Fruit fly (Drosophila melanogaster) whole organism, embryonic: ENCODE results near the gene MtnF.
A peak's percentile ranks its signal among the peaks of the same experiment; 100 is the strongest.

Experiments used
- Ada2b ChIP-seq: fragments of 200-800 bp; sonication (Bioruptor generic); IDR thresholded peaks from 2 replicates; pipeline ENCODE4 v1.3.6; 2022; ENCODE audit warnings: missing biosample characterization, missing genetic modification characterization
- Antp ChIP-seq: fragments of 200-800 bp; sonication (Bioruptor generic); optimal IDR thresholded peaks from 3 replicates; lab custom pipeline; 2016; ENCODE audit warnings: missing biosample characterization, missing genetic modification characterization
- B-H2 ChIP-seq: fragments of 200-800 bp; sonication (Bioruptor generic); optimal IDR thresholded peaks from 2 replicates; lab custom pipeline; 2018; ENCODE audit warnings: missing biosample characterization, mild to moderate bottlenecking, missing genetic modification characterization
- Bdp1 ChIP-seq: fragments of 200-800 bp; sonication (Bioruptor generic); optimal IDR thresholded peaks from 3 replicates; lab custom pipeline; 2016; ENCODE audit warnings: missing biosample characterization, missing genetic modification characterization
- Bgb ChIP-seq: fragments of 200-800 bp; sonication (Bioruptor generic); IDR thresholded peaks from 2 replicates; pipeline ENCODE4 v1.3.6; 2022; ENCODE audit warnings: missing biosample characterization, missing genetic modification characterization; ENCODE audit not compliant: partially characterized antibody
- CG10366 ChIP-seq: fragments of 200-800 bp; sonication (Bioruptor generic); IDR thresholded peaks from 2 replicates; pipeline ENCODE4 v1.3.6; 2022; ENCODE audit warnings: missing biosample characterization, missing genetic modification characterization
- CG10431 ChIP-seq: fragments of 200-800 bp; sonication (Bioruptor generic); optimal IDR thresholded peaks from 3 replicates; lab custom pipeline; 2018; ENCODE audit warnings: missing biosample characterization, mild to moderate bottlenecking, missing genetic modification characterization
- CG12659 ChIP-seq: fragments of 200-800 bp; sonication (Bioruptor generic); optimal IDR thresholded peaks from 3 replicates; lab custom pipeline; 2017; ENCODE audit warnings: mild to moderate bottlenecking, missing biosample characterization, missing genetic modification reagents, missing genetic modification characterization
- CG14710 ChIP-seq: fragments of 200-800 bp; sonication (Bioruptor generic); optimal IDR thresholded peaks from 3 replicates; lab custom pipeline; 2019; ENCODE audit warnings: missing biosample characterization, mild to moderate bottlenecking, missing genetic modification characterization, moderate library complexity
- CG14860 ChIP-seq: fragments of 200-800 bp; sonication (Bioruptor generic); IDR thresholded peaks from 3 replicates; pipeline ENCODE4 v1.3.6; 2022; ENCODE audit warnings: missing biosample characterization, missing genetic modification characterization; ENCODE audit not compliant: partially characterized antibody
- CG1529 ChIP-seq: fragments of 200-800 bp; sonication (Bioruptor generic); optimal IDR thresholded peaks from 3 replicates; lab custom pipeline; 2018; ENCODE audit warnings: missing biosample characterization, missing genetic modification characterization
- CG16863 ChIP-seq: fragments of 200-800 bp; sonication (Bioruptor generic); optimal IDR thresholded peaks from 3 replicates; lab custom pipeline; 2016; ENCODE audit warnings: missing biosample characterization, missing genetic modification characterization
- CG18262 ChIP-seq: fragments of 200-800 bp; optimal IDR thresholded peaks from 3 replicates; lab custom pipeline; 2019; ENCODE audit warnings: missing biosample characterization, mild to moderate bottlenecking, missing genetic modification characterization, moderate library complexity
- CG2712 ChIP-seq: fragments of 200-800 bp; optimal IDR thresholded peaks from 3 replicates; lab custom pipeline; 2019; ENCODE audit warnings: missing biosample characterization, mild to moderate bottlenecking, missing genetic modification characterization, moderate library complexity
- CG2889 ChIP-seq: fragments of 200-800 bp; sonication (Bioruptor generic); IDR thresholded peaks from 3 replicates; pipeline ENCODE4 v1.3.6; 2022; ENCODE audit warnings: missing biosample characterization, missing genetic modification characterization
- CG34224 ChIP-seq: fragments of 200-800 bp; sonication (Bioruptor generic); IDR thresholded peaks from 3 replicates; pipeline ENCODE4 v1.3.6; 2022; ENCODE audit warnings: missing biosample characterization, missing genetic modification characterization; ENCODE audit not compliant: partially characterized antibody
- CG4424 ChIP-seq: fragments of 200-800 bp; sonication (Bioruptor generic); optimal IDR thresholded peaks from 3 replicates; lab custom pipeline; 2016; ENCODE audit warnings: missing biosample characterization, missing genetic modification characterization
- CG7786 ChIP-seq: fragments of 200-800 bp; sonication (Bioruptor generic); optimal IDR thresholded peaks from 2 replicates; lab custom pipeline; 2016; ENCODE audit warnings: missing biosample characterization, missing genetic modification characterization
- CG9727 ChIP-seq: fragments of 200-800 bp; sonication (Bioruptor generic); optimal IDR thresholded peaks from 3 replicates; lab custom pipeline; 2017; ENCODE audit warnings: missing biosample characterization, mild to moderate bottlenecking, missing genetic modification characterization
- HHEX ChIP-seq: fragments of 200-800 bp; sonication (Bioruptor generic); optimal IDR thresholded peaks from 3 replicates; lab custom pipeline; 2017; ENCODE audit warnings: missing biosample characterization, mild to moderate bottlenecking, missing genetic modification characterization, missing genetic modification reagents
- HLH4C ChIP-seq: fragments of 200-800 bp; sonication (Bioruptor generic); IDR thresholded peaks from 3 replicates; pipeline ENCODE4 v1.3.6; 2022; ENCODE audit warnings: missing biosample characterization, missing genetic modification characterization; ENCODE audit not compliant: partially characterized antibody
- HLHmδ ChIP-seq: fragments of 200-800 bp; sonication (Bioruptor generic); optimal IDR thresholded peaks from 2 replicates; lab custom pipeline; 2018; ENCODE audit warnings: missing biosample characterization, mild to moderate bottlenecking, missing genetic modification characterization, moderate library complexity
- MBD-R2 ChIP-seq: fragments of 200-800 bp; sonication (Bioruptor generic); IDR thresholded peaks from 2 replicates; pipeline ENCODE4 v1.3.6; 2022; ENCODE audit warnings: missing biosample characterization, missing genetic modification characterization
- MESR4 ChIP-seq: fragments of 200-800 bp; sonication (Bioruptor generic); optimal IDR thresholded peaks from 2 replicates; lab custom pipeline; 2018; ENCODE audit warnings: missing biosample characterization, mild to moderate bottlenecking, missing genetic modification characterization, moderate library complexity
- Nf-YA ChIP-seq: fragments of 200-800 bp; sonication (Bioruptor generic); IDR thresholded peaks from 2 replicates; pipeline ENCODE4 v1.3.6; 2022; ENCODE audit warnings: missing biosample characterization, missing genetic modification characterization
- ab ChIP-seq: fragments of 200-800 bp; sonication (Bioruptor generic); optimal IDR thresholded peaks from 2 replicates; lab custom pipeline; 2016; ENCODE audit warnings: missing biosample characterization, missing genetic modification characterization
- bbx ChIP-seq: fragments of 200-800 bp; sonication (Bioruptor generic); IDR thresholded peaks from 2 replicates; pipeline ENCODE4 v1.3.6; 2022; ENCODE audit warnings: missing biosample characterization, missing genetic modification characterization; ENCODE audit not compliant: partially characterized antibody
- btn ChIP-seq: fragments of 200-800 bp; sonication (Bioruptor generic); optimal IDR thresholded peaks from 2 replicates; lab custom pipeline; 2016; ENCODE audit warnings: missing biosample characterization, missing genetic modification characterization
- cg ChIP-seq: fragments of 200-800 bp; sonication (Bioruptor generic); optimal IDR thresholded peaks from 3 replicates; lab custom pipeline; 2019; ENCODE audit warnings: missing biosample characterization, mild to moderate bottlenecking, missing genetic modification characterization, moderate library complexity
- cwo ChIP-seq: fragments of 200-800 bp; sonication (Bioruptor generic); optimal IDR thresholded peaks from 3 replicates; lab custom pipeline; 2017; ENCODE audit warnings: missing biosample characterization, missing genetic modification characterization, mild to moderate bottlenecking, moderate library complexity, missing genetic modification reagents
- dan ChIP-seq: fragments of 200-800 bp; sonication (Bioruptor generic); IDR thresholded peaks from 2 replicates; pipeline ENCODE4 v1.3.6; 2022; ENCODE audit warnings: missing biosample characterization, missing genetic modification characterization
- emc ChIP-seq: fragments of 200-800 bp; sonication (Bioruptor generic); optimal IDR thresholded peaks from 2 replicates; lab custom pipeline; 2016; ENCODE audit warnings: missing biosample characterization, missing genetic modification characterization
- ftz-f1 ChIP-seq: fragments of 200-800 bp; sonication (Bioruptor generic); optimal IDR thresholded peaks from 2 replicates; lab custom pipeline; 2016; ENCODE audit warnings: missing biosample characterization, missing genetic modification characterization
- lab ChIP-seq: fragments of 200-800 bp; sonication (Bioruptor generic); optimal IDR thresholded peaks from 3 replicates; lab custom pipeline; 2017; ENCODE audit warnings: missing biosample characterization, missing genetic modification characterization, mild to moderate bottlenecking, moderate library complexity, missing genetic modification reagents
- pb ChIP-seq: fragments of 200-800 bp; sonication (Bioruptor generic); optimal IDR thresholded peaks from 3 replicates; lab custom pipeline; 2016; ENCODE audit warnings: missing biosample characterization, missing genetic modification characterization
- row ChIP-seq: fragments of 200-800 bp; sonication (Bioruptor generic); IDR thresholded peaks from 3 replicates; pipeline ENCODE4 v1.3.6; 2022; ENCODE audit warnings: missing biosample characterization, missing genetic modification characterization
- sqz ChIP-seq: fragments of 200-800 bp; sonication (Bioruptor generic); optimal IDR thresholded peaks from 3 replicates; lab custom pipeline; 2018; ENCODE audit warnings: missing biosample characterization, mild to moderate bottlenecking, missing genetic modification characterization
- stwl ChIP-seq: fragments of 200-800 bp; sonication (Bioruptor generic); optimal IDR thresholded peaks from 3 replicates; lab custom pipeline; 2018; ENCODE audit warnings: missing biosample characterization, mild to moderate bottlenecking, missing genetic modification characterization, moderate library complexity
- tin ChIP-seq: fragments of 200-800 bp; sonication (Bioruptor generic); optimal IDR thresholded peaks from 3 replicates; lab custom pipeline; 2016; ENCODE audit warnings: missing biosample characterization, missing genetic modification characterization
- toy ChIP-seq: fragments of 200-800 bp; sonication (Bioruptor generic); IDR thresholded peaks from 2 replicates; pipeline ENCODE4 v1.3.6; 2022; ENCODE audit warnings: missing biosample characterization, missing genetic modification characterization
- trem ChIP-seq: fragments of 200-800 bp; optimal IDR thresholded peaks from 3 replicates; lab custom pipeline; 2019; ENCODE audit warnings: missing biosample characterization, mild to moderate bottlenecking, missing genetic modification characterization, moderate library complexity
- ttk ChIP-seq: fragments of 200-800 bp; sonication (Bioruptor generic); IDR thresholded peaks from 2 replicates; pipeline ENCODE4 v2.1.2; 2022; ENCODE audit warnings: missing biosample characterization, missing genetic modification characterization
- unpg ChIP-seq: fragments of 200-800 bp; sonication (Bioruptor generic); optimal IDR thresholded peaks from 3 replicates; lab custom pipeline; 2018; ENCODE audit warnings: missing biosample characterization, mild to moderate bottlenecking, missing genetic modification characterization, moderate library complexity
- vvl ChIP-seq: fragments of 200-800 bp; sonication (Bioruptor generic); IDR thresholded peaks from 2 replicates; pipeline ENCODE4 v1.3.6; 2022; ENCODE audit warnings: missing biosample characterization, missing genetic modification characterization
- wdn ChIP-seq: fragments of 200-800 bp; sonication (Bioruptor generic); IDR thresholded peaks from 2 replicates; pipeline ENCODE4 v1.3.6; 2022; ENCODE audit warnings: missing biosample characterization, missing genetic modification characterization
- wek ChIP-seq: fragments of 200-800 bp; sonication (Bioruptor generic); optimal IDR thresholded peaks from 3 replicates; lab custom pipeline; 2018; ENCODE audit warnings: missing biosample characterization, mild to moderate bottlenecking, missing genetic modification characterization, moderate library complexity

MtnF gene

DNA sequence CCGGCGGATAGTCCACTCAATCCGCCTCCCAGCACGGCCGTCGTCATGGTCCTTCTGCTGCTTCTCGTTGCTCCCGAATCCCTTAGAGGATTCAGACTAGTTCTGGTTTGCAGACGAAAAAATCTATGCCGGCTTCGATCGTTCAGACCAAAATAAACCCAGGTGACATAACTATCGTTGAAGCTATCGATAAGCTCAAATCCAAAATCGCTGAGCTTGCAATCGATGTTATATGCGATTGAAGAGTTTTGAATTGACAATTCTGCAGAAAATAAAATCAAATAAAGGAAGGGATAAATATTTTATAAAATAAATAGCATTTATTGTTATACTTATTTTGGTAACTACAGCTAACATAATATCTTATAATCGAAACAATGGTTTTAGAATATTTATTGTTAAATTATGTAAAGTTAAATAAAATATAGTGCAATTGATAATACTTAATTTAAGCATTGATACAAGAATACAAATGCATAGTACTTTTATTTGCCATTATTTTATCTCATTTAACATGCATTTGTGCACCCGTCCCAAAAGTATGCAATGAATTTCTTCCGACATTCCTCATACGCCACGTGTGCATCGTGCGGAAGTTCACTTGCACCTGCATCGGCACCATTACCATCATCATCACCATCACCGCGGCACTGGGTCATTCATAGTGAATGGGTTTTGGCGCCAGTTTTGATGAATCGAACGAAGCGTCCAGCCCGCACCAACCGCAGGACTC, 26.9 kb upstream of the MtnF start, which contains the start of gene Ppox (continued):
- no peak for TF ChIP-seq wek (GFP tag; lab: Kevin White, UChicago)
- TF ChIP-seq HLH4C (GFP tag; lab: Robert Waterston, UW), result peak; percentile 92

DNA sequence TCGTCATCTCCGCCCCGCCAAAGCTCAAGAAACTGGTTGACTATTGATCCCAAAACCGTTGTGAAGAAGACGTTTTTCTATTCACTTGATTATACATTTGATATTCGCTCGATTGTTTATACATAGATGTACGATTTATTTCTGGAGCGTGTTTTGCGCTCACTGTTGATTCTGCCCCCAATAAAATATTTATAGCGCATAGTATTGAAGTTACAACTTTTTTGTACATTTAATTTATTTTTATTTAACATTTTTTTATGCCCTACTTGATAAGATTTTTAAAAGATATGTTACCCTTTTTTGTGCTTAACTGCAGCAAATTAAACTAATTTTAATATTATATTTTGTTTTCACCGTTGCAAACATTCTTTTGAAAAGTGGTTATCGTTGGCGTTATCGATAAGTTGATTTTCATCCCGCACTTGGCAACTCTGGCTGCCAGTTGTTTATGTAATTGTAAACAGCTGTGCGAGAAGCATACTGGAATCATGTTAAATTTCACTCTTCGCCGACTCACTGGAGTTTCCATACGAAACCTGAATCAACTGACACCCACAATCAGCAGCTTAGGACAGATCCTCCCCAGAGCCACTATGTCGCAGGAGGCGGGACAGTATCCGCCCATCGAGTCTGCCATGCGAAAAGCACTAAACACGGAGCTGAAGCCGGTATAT, 24.3 kb upstream of the MtnF start, which contains the start of gene CG31126:
Gene CG31126 (plus strand): TSS at position 449 of the 674 bp plus-strand sequence.
- no peak for TF ChIP-seq sqz (GFP tag; lab: Kevin White, UChicago)
- peak; percentile 95 for TF ChIP-seq MBD-R2
- no peak for TF ChIP-seq dan (GFP tag; lab: Robert Waterston, UW)
- TF ChIP-seq Ada2b, result no peak
- 0 out of 2 replicates have a peak, but pooled peaks have one; percentile 37 for TF ChIP-seq vvl (GFP tag; lab: Robert Waterston, UW)
- no peak for TF ChIP-seq Nf-YA (GFP tag; lab: Robert Waterston, UW)
- peak; percentile 64 for TF ChIP-seq ftz-f1
- TF ChIP-seq unpg (GFP tag; lab: Kevin White, UChicago), result no peak
- no peak for TF ChIP-seq pb (GFP tag; lab: Kevin White, UChicago)
- no peak for TF ChIP-seq wdn (GFP tag; lab: Robert Waterston, UW)
- no peak for TF ChIP-seq CG2889 (GFP tag; lab: Robert Waterston, UW)
- TF ChIP-seq CG1529 (GFP tag; lab: Kevin White, UChicago), result no peak
- peak; percentile 55; the same call in 1 of the 3 replicates for TF ChIP-seq HLH4C (GFP tag; lab: Robert Waterston, UW)
- peak; percentile 63 for TF ChIP-seq cg
- no peak for TF ChIP-seq B-H2 (GFP tag; lab: Kevin White, UChicago)
- TF ChIP-seq CG9727 (GFP tag; lab: Kevin White, UChicago), result no peak
- TF ChIP-seq bbx (GFP tag; lab: Robert Waterston, UW), result peak; percentile 62; the same call in 1 of the 2 replicates
- peak; percentile 94 for TF ChIP-seq stwl (tag; lab: Kevin White, UChicago)
- TF ChIP-seq CG34224 (GFP tag; lab: Robert Waterston, UW), result peak; percentile 67
- peak; percentile 15 for TF ChIP-seq CG14710 (tag; lab: Kevin White, UChicago)
- TF ChIP-seq CG14860 (GFP tag; lab: Robert Waterston, UW), result peak; percentile 34; the same call in 1 of the 3 replicates
- no peak for TF ChIP-seq CG18262 (tag; lab: Kevin White, UChicago)
- TF ChIP-seq row, result peak; percentile 16; the same call in 1 of the 3 replicates
- no peak for TF ChIP-seq Bdp1
- TF ChIP-seq HLHmδ (GFP tag; lab: Kevin White, UChicago), result no peak
- TF ChIP-seq cwo, result no peak
- no peak for TF ChIP-seq ttk (GFP tag; lab: Robert Waterston, UW)
- no peak for TF ChIP-seq CG10431 (GFP tag; lab: Kevin White, UChicago)
- no peak for TF ChIP-seq Antp (GFP tag; lab: Kevin White, UChicago)
- peak; percentile 66 for TF ChIP-seq MESR4 (GFP tag; lab: Kevin White, UChicago)
- peak; percentile 62 for TF ChIP-seq Bgb (GFP tag; lab: Robert Waterston, UW)
- TF ChIP-seq emc, result no peak
- TF ChIP-seq btn, result no peak
- no peak for TF ChIP-seq lab (GFP tag; lab: Kevin White, UChicago)
- peak; percentile 31 for TF ChIP-seq trem
- no peak for TF ChIP-seq HHEX (GFP tag; lab: Kevin White, UChicago)
- TF ChIP-seq tin (GFP tag; lab: Kevin White, UChicago), result no peak
- no peak for TF ChIP-seq ab
- TF ChIP-seq CG4424, result no peak
- TF ChIP-seq CG16863, result no peak
- peak; percentile 25 for TF ChIP-seq CG12659 (GFP tag; lab: Kevin White, UChicago)
- no peak for TF ChIP-seq CG10366 (GFP tag; lab: Robert Waterston, UW)
- no peak for TF ChIP-seq toy (GFP tag; lab: Robert Waterston, UW)
- TF ChIP-seq CG2712 (tag; lab: Kevin White, UChicago), result no peak
- TF ChIP-seq CG7786, result no peak
